Fruit fly (Drosophila melanogaster) whole organism, adult: ENCODE results near the gene CG33768.

ENCODE experiments used
- CG11617 ChIP-seq: fragments of 200-800 bp; sonication (Bioruptor generic); optimal IDR thresholded peaks from 2 replicates; lab custom pipeline; 2017; ENCODE audit warnings: mild to moderate bottlenecking, missing biosample characterization, missing genetic modification reagents, missing genetic modification characterization
- CG12768 ChIP-seq: fragments of 200-800 bp; sonication (Bioruptor generic); optimal IDR thresholded peaks from 2 replicates; lab custom pipeline; 2017; ENCODE audit warnings: missing biosample characterization, missing genetic modification characterization, mild to moderate bottlenecking, moderate library complexity, missing genetic modification reagents
- CG14711 ChIP-seq: fragments of 200-800 bp; sonication (Bioruptor generic); optimal IDR thresholded peaks from 2 replicates; lab custom pipeline; 2018; ENCODE audit warnings: missing biosample characterization, mild to moderate bottlenecking, missing genetic modification characterization, moderate library complexity
- CG1620 ChIP-seq: fragments of 200-800 bp; sonication (Bioruptor generic); optimal IDR thresholded peaks from 2 replicates; lab custom pipeline; 2016; ENCODE audit warnings: missing biosample characterization, missing genetic modification characterization
- CG33017 ChIP-seq: fragments of 200-800 bp; sonication (Bioruptor generic); optimal IDR thresholded peaks from 2 replicates; lab custom pipeline; 2018; ENCODE audit warnings: missing biosample characterization, mild to moderate bottlenecking, missing genetic modification characterization, moderate library complexity
- CG5204 ChIP-seq: fragments of 200-800 bp; sonication (Bioruptor generic); optimal IDR thresholded peaks from 2 replicates; lab custom pipeline; 2016; ENCODE audit warnings: missing biosample characterization, missing genetic modification characterization
- CG7045 ChIP-seq: fragments of 200-800 bp; sonication (Bioruptor generic); optimal IDR thresholded peaks from 2 replicates; lab custom pipeline; 2017; ENCODE audit warnings: missing biosample characterization, mild to moderate bottlenecking, missing genetic modification characterization
- CG7101 ChIP-seq: fragments of 200-800 bp; sonication (Bioruptor generic); optimal IDR thresholded peaks from 2 replicates; lab custom pipeline; 2018; ENCODE audit warnings: missing biosample characterization, mild to moderate bottlenecking, missing genetic modification characterization, moderate library complexity
- Clk ChIP-seq: fragments of 200-800 bp; sonication (Bioruptor generic); optimal IDR thresholded peaks from 2 replicates; lab custom pipeline; 2017; ENCODE audit warnings: missing biosample characterization, missing genetic modification characterization
- Crg-1 ChIP-seq: fragments of 200-800 bp; sonication (Bioruptor generic); optimal IDR thresholded peaks from 2 replicates; lab custom pipeline; 2016; ENCODE audit warnings: missing biosample characterization, missing genetic modification characterization
- Hr96 ChIP-seq: fragments of 200-800 bp; sonication (Bioruptor generic); optimal IDR thresholded peaks from 2 replicates; lab custom pipeline; 2016; ENCODE audit warnings: missing biosample characterization, missing genetic modification characterization
- Mnt ChIP-seq: fragments of 200-800 bp; sonication (Bioruptor generic); optimal IDR thresholded peaks from 2 replicates; lab custom pipeline; 2016; ENCODE audit warnings: missing biosample characterization, mild to moderate bottlenecking, missing genetic modification characterization
- bab1 ChIP-seq: fragments of 200-800 bp; sonication (Bioruptor generic); optimal IDR thresholded peaks from 3 replicates; lab custom pipeline; 2019; ENCODE audit warnings: missing biosample characterization, mild to moderate bottlenecking, missing genetic modification characterization, moderate library complexity
- cic ChIP-seq: fragments of 200-800 bp; sonication (Bioruptor generic); optimal IDR thresholded peaks from 2 replicates; lab custom pipeline; 2017; ENCODE audit warnings: missing biosample characterization, mild to moderate bottlenecking, missing genetic modification characterization, moderate library complexity
- cnc ChIP-seq, 2 experiments: fragments of >200 bp; optimal IDR thresholded peaks; 2 replicates each; lab custom pipeline; 2017
- kay ChIP-seq: fragments of 200-800 bp; sonication (Bioruptor generic); peaks from one replicate; lab custom pipeline; 2016; ENCODE audit warnings: missing biosample characterization, missing genetic modification characterization, borderline replicate concordance
- ovo ChIP-seq: fragments of 200-800 bp; sonication (Bioruptor generic); optimal IDR thresholded peaks from 2 replicates; lab custom pipeline; 2016; ENCODE audit warnings: missing biosample characterization, missing genetic modification characterization
- pad ChIP-seq: fragments of 200-800 bp; sonication (Bioruptor generic); optimal IDR thresholded peaks from 3 replicates; lab custom pipeline; 2017; ENCODE audit warnings: missing biosample characterization, missing genetic modification characterization, mild to moderate bottlenecking, moderate library complexity, missing genetic modification reagents
- tj ChIP-seq: fragments of 200-800 bp; sonication (Bioruptor generic); optimal IDR thresholded peaks from 3 replicates; lab custom pipeline; 2017; ENCODE audit warnings: missing biosample characterization, mild to moderate bottlenecking, missing genetic modification characterization, moderate library complexity
- toe ChIP-seq: fragments of 200-800 bp; sonication (Bioruptor generic); optimal IDR thresholded peaks from 2 replicates; lab custom pipeline; 2016; ENCODE audit warnings: missing biosample characterization, missing genetic modification characterization

CG33768 gene

dm6 chr3L:22652425-22652824, 5.5 kb downstream of the CG33768 start, which contains the start of gene CG33772:
CG33772 (minus strand) TSS chr3L:22652525.
- TF ChIP-seq pad (GFP tag; lab: Kevin White, UChicago) (no peak), bab1 (GFP tag; lab: Kevin White, UChicago) (no peak), cic (GFP tag; lab: Kevin White, UChicago) (no peak), toe (GFP tag; lab: Kevin White, UChicago) (no peak), CG33017 (no peak), Mnt (GFP tag; lab: Kevin White, UChicago) (no peak), Hr96 (GFP tag; lab: Kevin White, UChicago) (no peak), tj (GFP tag; lab: Kevin White, UChicago) (no peak), CG11617 (GFP tag; lab: Kevin White, UChicago) (no peak), Crg-1 (GFP tag; lab: Kevin White, UChicago) (no peak)

dm6 chr3L:22665110-22665509, 18.1 kb downstream of the CG33768 start:
- TF ChIP-seq tj (GFP tag; lab: Kevin White, UChicago): no peak
- no peak for TF ChIP-seq kay (GFP tag; lab: Kevin White, UChicago)

- TF ChIP-seq CG33017 (no peak), cnc (optimal IDR thresholded peaks at IDR 0.05; lab: Kevin White, UChicago) (no peak), Hr96 (GFP tag; lab: Kevin White, UChicago) (no peak), tj (GFP tag; lab: Kevin White, UChicago) (no peak)
Measured at dm6 chr3L:22669275-22670006, 22.5 kb downstream of the CG33768 start, which contains the start of gene Jhbp6. Jhbp6 (plus strand) TSS chr3L:22669956.

- no peak for TF ChIP-seq CG1620 (GFP tag; lab: Kevin White, UChicago)
Measured at dm6 chr3L:22670174-22670573, 23.2 kb downstream of the CG33768 start.

dm6 chr3L:22671699-22672276, 24.8 kb downstream of the CG33768 start:
- TF ChIP-seq bab1 (GFP tag; lab: Kevin White, UChicago) (no peak), Crg-1 (GFP tag; lab: Kevin White, UChicago) (no peak), CG12768 (GFP tag; lab: Kevin White, UChicago) (no peak), Clk (GFP tag; lab: Kevin White, UChicago) (no peak), cic (GFP tag; lab: Kevin White, UChicago) (no peak), tj (GFP tag; lab: Kevin White, UChicago) (no peak), pad (GFP tag; lab: Kevin White, UChicago) (no peak), CG33017 (no peak), CG1620 (GFP tag; lab: Kevin White, UChicago) (no peak), kay (GFP tag; lab: Kevin White, UChicago) (no peak), Mnt (GFP tag; lab: Kevin White, UChicago) (no peak), Hr96 (GFP tag; lab: Kevin White, UChicago) (no peak), CG14711 (tag; lab: Kevin White, UChicago) (no peak), CG7045 (GFP tag; lab: Kevin White, UChicago) (no peak), ovo (GFP tag; lab: Kevin White, UChicago) (no peak)

dm6 chr3L:22680932-22681331, 34.0 kb downstream of the CG33768 start:
- TF ChIP-seq CG14711 (tag; lab: Kevin White, UChicago): no peak
- no peak for TF ChIP-seq cnc (optimal IDR thresholded peaks at IDR 0.05; lab: Kevin White, UChicago)
- no peak for TF ChIP-seq Clk (GFP tag; lab: Kevin White, UChicago)
- no peak for TF ChIP-seq CG33017
- no peak for TF ChIP-seq CG7045 (GFP tag; lab: Kevin White, UChicago)
- TF ChIP-seq Crg-1 (GFP tag; lab: Kevin White, UChicago): no peak
- no peak for TF ChIP-seq CG5204 (GFP tag; lab: Kevin White, UChicago)
- TF ChIP-seq Mnt (GFP tag; lab: Kevin White, UChicago): no peak
- no peak for TF ChIP-seq tj (GFP tag; lab: Kevin White, UChicago)
- TF ChIP-seq toe (GFP tag; lab: Kevin White, UChicago): no peak
- no peak for TF ChIP-seq CG7101
- TF ChIP-seq CG11617 (GFP tag; lab: Kevin White, UChicago): no peak
- TF ChIP-seq kay (GFP tag; lab: Kevin White, UChicago): no peak
- TF ChIP-seq Hr96 (GFP tag; lab: Kevin White, UChicago): no peak
- TF ChIP-seq CG12768 (GFP tag; lab: Kevin White, UChicago): no peak
- TF ChIP-seq bab1 (GFP tag; lab: Kevin White, UChicago): no peak
- TF ChIP-seq cic (GFP tag; lab: Kevin White, UChicago): no peak

- TF ChIP-seq CG14711 (tag; lab: Kevin White, UChicago): no peak
- TF ChIP-seq Hr96 (GFP tag; lab: Kevin White, UChicago): no peak
- TF ChIP-seq pad (GFP tag; lab: Kevin White, UChicago): no peak
- TF ChIP-seq Clk (GFP tag; lab: Kevin White, UChicago): no peak
- no peak for TF ChIP-seq Mnt (GFP tag; lab: Kevin White, UChicago)
- no peak for TF ChIP-seq CG33017
- TF ChIP-seq tj (GFP tag; lab: Kevin White, UChicago): no peak
- no peak for TF ChIP-seq cnc (optimal IDR thresholded peaks at IDR 0.05; lab: Kevin White, UChicago)
- TF ChIP-seq cic (GFP tag; lab: Kevin White, UChicago): no peak
- no peak for TF ChIP-seq CG5204 (GFP tag; lab: Kevin White, UChicago)
- no peak for TF ChIP-seq bab1 (GFP tag; lab: Kevin White, UChicago)
- TF ChIP-seq toe (GFP tag; lab: Kevin White, UChicago): no peak
- no peak for TF ChIP-seq CG1620 (GFP tag; lab: Kevin White, UChicago)
- no peak for TF ChIP-seq CG12768 (GFP tag; lab: Kevin White, UChicago)
- no peak for TF ChIP-seq CG7045 (GFP tag; lab: Kevin White, UChicago)
- TF ChIP-seq CG11617 (GFP tag; lab: Kevin White, UChicago): no peak
Measured at dm6 chr3L:22686987-22687386, 40.0 kb downstream of the CG33768 start, which contains the start of the genes CG14455 and CG14456. CG14455 (minus strand) TSS chr3L:22687087. CG14456 (plus strand) TSS chr3L:22687222.
